Worm (Caenorhabditis elegans) whole organism, L2 larva: Measurements from ENCODE around the gene wago-10.

Experiments used
- C34F6.9 ChIP-seq: fragments of 150-350 bp; optimal IDR thresholded peaks from 2 replicates; lab custom pipeline; 2014; ENCODE audit warnings: missing biosample characterization, missing genetic modification characterization
- F13H6.1 ChIP-seq: sonication (generic microtip); optimal IDR thresholded peaks from 2 replicates; lab custom pipeline; 2016; ENCODE audit warnings: missing genetic modification characterization, missing compliant biosample characterization
- R02D3.7 ChIP-seq: fragments of 150-350 bp; optimal IDR thresholded peaks from 2 replicates; lab custom pipeline; 2014; ENCODE audit warnings: missing biosample characterization, missing genetic modification characterization
- ZK546.5 ChIP-seq: sonication (generic microtip); optimal IDR thresholded peaks from 2 replicates; lab custom pipeline; 2017; ENCODE audit warnings: missing biosample characterization, missing genetic modification characterization
- alr-1 ChIP-seq: fragments of 150-350 bp; optimal IDR thresholded peaks from 2 replicates; lab custom pipeline; 2014; ENCODE audit warnings: missing biosample characterization, missing genetic modification characterization
- aly-2 ChIP-seq: fragments of 150-350 bp; optimal IDR thresholded peaks from 2 replicates; lab custom pipeline; 2014; ENCODE audit warnings: missing biosample characterization, missing genetic modification characterization
- ama-1 ChIP-seq: fragments of 150-350 bp; optimal IDR thresholded peaks from 2 replicates; lab custom pipeline; 2018; ENCODE audit warnings: inconsistent platforms
- ceh-16 ChIP-seq: fragments of 150-350 bp; optimal IDR thresholded peaks from 2 replicates; lab custom pipeline; 2014; ENCODE audit warnings: missing biosample characterization, missing genetic modification characterization
- egl-27 ChIP-seq: sonication (generic microtip); optimal IDR thresholded peaks from 3 replicates; lab custom pipeline; 2017; ENCODE audit warnings: missing biosample characterization, missing genetic modification reagents, missing genetic modification characterization
- elt-3 ChIP-seq: sonication (generic microtip); optimal IDR thresholded peaks from 2 replicates; lab custom pipeline; 2017; ENCODE audit warnings: missing biosample characterization, missing genetic modification characterization
- fos-1 ChIP-seq: fragments of 150-350 bp; optimal IDR thresholded peaks from 2 replicates; lab custom pipeline; 2014; ENCODE audit warnings: missing biosample characterization, missing genetic modification characterization
- gmeb-1 ChIP-seq: fragments of 150-350 bp; optimal IDR thresholded peaks from 2 replicates; lab custom pipeline; 2014; ENCODE audit warnings: missing biosample characterization, missing genetic modification characterization
- lin-11 ChIP-seq: fragments of 150-350 bp; sonication (generic microtip); optimal IDR thresholded peaks from 2 replicates; lab custom pipeline; 2014; ENCODE audit warnings: missing biosample characterization, missing genetic modification characterization, inconsistent platforms, mixed read lengths
- lin-39 ChIP-seq: fragments of 150-350 bp; optimal IDR thresholded peaks from 2 replicates; lab custom pipeline; 2014; ENCODE audit warnings: missing biosample characterization, missing genetic modification reagents, missing genetic modification characterization
- lsy-2 ChIP-seq, 2 experiments: fragments of 150-350 bp in 1 of 2; sonication (generic microtip) in 1 of 2; optimal IDR thresholded peaks; 2 replicates each; lab custom pipeline; 2014 to 2017; ENCODE audit warnings: missing biosample characterization in 2 of 2, missing genetic modification characterization in 2 of 2
- mab-5 ChIP-seq: fragments of 150-350 bp; optimal IDR thresholded peaks from 2 replicates; lab custom pipeline; 2014; ENCODE audit warnings: missing biosample characterization, missing genetic modification characterization
- mbf-1 ChIP-seq: sonication (generic microtip); optimal IDR thresholded peaks from 2 replicates; lab custom pipeline; 2017; ENCODE audit warnings: missing biosample characterization, missing genetic modification characterization
- nhr-11 ChIP-seq: fragments of 150-350 bp; optimal IDR thresholded peaks from 2 replicates; lab custom pipeline; 2014; ENCODE audit warnings: missing biosample characterization, missing genetic modification characterization
- nhr-12 ChIP-seq: fragments of 150-350 bp; optimal IDR thresholded peaks from 2 replicates; lab custom pipeline; 2014; ENCODE audit warnings: missing biosample characterization, missing genetic modification characterization
- nhr-129 ChIP-seq: fragments of 150-350 bp; optimal IDR thresholded peaks from 2 replicates; lab custom pipeline; 2014; ENCODE audit warnings: missing biosample characterization, missing genetic modification characterization
- nhr-21 ChIP-seq: fragments of 150-350 bp; optimal IDR thresholded peaks from 2 replicates; lab custom pipeline; 2014; ENCODE audit warnings: missing biosample characterization, missing genetic modification characterization
- nhr-23 ChIP-seq: fragments of 150-350 bp; optimal IDR thresholded peaks from 2 replicates; lab custom pipeline; 2014; ENCODE audit warnings: missing biosample characterization, missing genetic modification reagents, missing genetic modification characterization
- nhr-237 ChIP-seq: fragments of 150-350 bp; optimal IDR thresholded peaks from 2 replicates; lab custom pipeline; 2014; ENCODE audit warnings: missing biosample characterization, missing genetic modification characterization
- nhr-25 ChIP-seq: fragments of 150-350 bp; sonication (generic microtip); optimal IDR thresholded peaks from 3 replicates; lab custom pipeline; 2014; ENCODE audit warnings: missing biosample characterization, missing genetic modification characterization
- peb-1 ChIP-seq: fragments of 150-350 bp; optimal IDR thresholded peaks from 2 replicates; lab custom pipeline; 2014; ENCODE audit warnings: missing biosample characterization, missing genetic modification characterization
- sem-4 ChIP-seq: fragments of 150-350 bp; optimal IDR thresholded peaks from 2 replicates; lab custom pipeline; 2014; ENCODE audit warnings: missing biosample characterization, missing genetic modification reagents, missing genetic modification characterization
- skn-1 ChIP-seq: sonication (generic microtip); optimal IDR thresholded peaks from 2 replicates; lab custom pipeline; 2017; ENCODE audit warnings: missing biosample characterization, missing genetic modification characterization
- sma-3 ChIP-seq: sonication (generic microtip); optimal IDR thresholded peaks from 2 replicates; lab custom pipeline; 2016; ENCODE audit warnings: missing genetic modification reagents, missing genetic modification characterization, missing compliant biosample characterization
- sma-9 ChIP-seq, 2 experiments: fragments of 150-350 bp in 1 of 2; sonication (generic microtip) in 1 of 2; optimal IDR thresholded peaks; 2 replicates each; lab custom pipeline; 2014 to 2016; ENCODE audit warnings: missing genetic modification characterization in 2 of 2, mild to moderate bottlenecking in 1 of 2, missing biosample characterization in 1 of 2, missing compliant biosample characterization in 1 of 2, missing genetic modification reagents in 1 of 2, moderate library complexity in 1 of 2
- snpc-4 ChIP-seq: fragments of 150-350 bp; optimal IDR thresholded peaks from 2 replicates; lab custom pipeline; 2014; ENCODE audit warnings: missing biosample characterization, missing genetic modification characterization
- unc-39 ChIP-seq: fragments of 150-350 bp; optimal IDR thresholded peaks from 2 replicates; lab custom pipeline; 2014; ENCODE audit warnings: missing biosample characterization, missing genetic modification characterization
- unc-55 ChIP-seq: fragments of 150-350 bp; sonication (generic microtip); optimal IDR thresholded peaks from 3 replicates; lab custom pipeline; 2014; ENCODE audit warnings: missing biosample characterization, missing genetic modification reagents, missing genetic modification characterization
- unc-62 ChIP-seq: fragments of 150-350 bp; optimal IDR thresholded peaks from 2 replicates; lab custom pipeline; 2014; ENCODE audit warnings: missing biosample characterization, missing genetic modification reagents, missing genetic modification characterization
- ztf-1 ChIP-seq: fragments of 200-800 bp; sonication (Bioruptor generic); conservative IDR thresholded peaks from 2 replicates; pipeline ENCODE4 v1.3.6; 2022; ENCODE audit warnings: missing genetic modification characterization, missing compliant biosample characterization
- ztf-11 ChIP-seq: sonication (generic microtip); optimal IDR thresholded peaks from 2 replicates; lab custom pipeline; 2017; ENCODE audit warnings: missing biosample characterization, missing genetic modification characterization
- ztf-4 ChIP-seq: fragments of 150-350 bp; optimal IDR thresholded peaks from 2 replicates; lab custom pipeline; 2014; ENCODE audit warnings: missing biosample characterization, missing genetic modification characterization

Gene wago-10

DNA sequence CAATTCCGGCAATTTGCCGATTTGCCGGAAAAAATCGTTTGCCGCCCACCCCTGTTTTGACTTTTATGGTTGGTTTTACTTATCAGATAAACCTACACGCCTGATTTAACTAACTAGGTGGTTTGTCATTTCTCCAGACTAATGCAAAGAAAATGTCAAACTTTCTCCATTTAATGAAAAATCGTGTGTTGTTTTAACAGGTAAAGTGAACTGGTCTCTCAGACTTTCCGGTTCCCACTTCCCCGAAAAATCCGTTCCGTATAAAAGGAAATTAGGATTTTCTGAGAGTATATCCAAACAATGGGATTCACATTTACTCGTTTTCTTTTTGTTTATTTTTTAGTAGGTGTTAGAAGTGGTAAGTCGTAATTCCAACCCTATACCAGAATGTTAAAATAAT is 21.4 kb downstream of the wago-10 start, which contains the start of gene mltn-6:
Gene mltn-6, plus strand, starts transcription at position 301 of the 400 bp plus-strand sequence.
- TF ChIP-seq ceh-16 (tag; lab: Kevin White, UChicago) (no peak), ztf-4 (no peak), lin-11 (tag; lab: Kevin White, UChicago) (no peak), mab-5 (tag; lab: Kevin White, UChicago) (no peak), ztf-11 (tag; lab: Kevin White, UChicago) (no peak), skn-1 (no peak), nhr-12 (tag; lab: Kevin White, UChicago) (no peak), sma-9 (GFP tag; optimal IDR thresholded peaks at IDR 0.05; lab: Kevin White, UChicago) (no peak), sma-9 (tag; optimal IDR thresholded peaks at IDR 0.05; lab: Kevin White, UChicago) (no peak), lsy-2 (tag; optimal IDR thresholded peaks at IDR 0.05; lab: Kevin White, UChicago) (no peak), ztf-1 (GFP tag; lab: Robert Waterston, UW) (no peak), snpc-4 (tag; lab: Kevin White, UChicago) (no peak), aly-2 (tag; lab: Kevin White, UChicago) (no peak), nhr-11 (tag; lab: Kevin White, UChicago) (no peak), unc-62 (no peak), nhr-237 (tag; lab: Kevin White, UChicago) (no peak), nhr-129 (tag; lab: Kevin White, UChicago) (no peak), egl-27 (tag; lab: Kevin White, UChicago) (no peak)
- TF ChIP-seq, all 48 proteins: peak for 0

DNA sequence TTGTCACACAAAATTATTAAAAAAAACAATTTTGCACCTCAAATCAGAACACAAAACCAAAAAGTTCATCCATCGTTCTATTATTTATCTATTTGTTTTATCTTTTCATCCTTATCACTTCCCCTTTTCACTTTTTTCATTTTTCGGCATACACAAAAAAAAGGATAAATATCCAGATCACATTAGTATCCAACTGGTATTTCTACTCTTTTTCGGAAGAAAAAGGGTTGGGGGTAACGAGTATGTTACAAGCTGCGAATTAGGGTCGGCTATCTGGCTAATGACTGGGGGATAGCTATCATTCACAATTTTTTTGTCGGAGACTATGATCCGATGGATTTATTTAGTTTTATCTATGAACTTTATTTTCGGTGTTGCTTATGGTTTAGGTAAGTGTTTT is 26.8 kb downstream of the wago-10 start, which contains the start of gene mltn-7:
Gene mltn-7, plus strand, starts transcription at position 301 of the 400 bp plus-strand sequence.
- no peak for TF ChIP-seq unc-62
- no peak for TF ChIP-seq F13H6.1 (tag; lab: Kevin White, UChicago)
- TF ChIP-seq C34F6.9 (tag; lab: Kevin White, UChicago): no peak
- no peak for TF ChIP-seq alr-1
- TF ChIP-seq snpc-4 (tag; lab: Kevin White, UChicago): no peak

DNA sequence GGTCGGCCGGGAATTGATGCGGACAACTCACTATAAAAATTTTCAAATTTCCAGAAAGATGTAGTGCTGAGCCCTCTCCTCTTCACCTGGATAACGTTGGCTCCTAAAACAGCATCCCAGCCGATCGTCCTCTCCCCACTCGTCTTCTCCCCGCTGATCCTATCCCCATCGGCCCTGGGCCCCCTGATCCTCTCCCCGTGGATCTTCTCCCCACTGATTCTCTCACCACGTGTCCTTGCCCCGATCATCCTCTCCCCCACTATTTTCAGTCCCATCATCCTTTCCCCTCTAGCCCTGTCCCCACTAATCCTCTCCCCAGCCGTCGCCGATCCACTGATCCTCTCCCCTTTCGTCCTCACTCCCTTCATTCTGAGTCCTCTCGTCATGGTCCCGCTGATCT is 30.0 kb downstream of the wago-10 start:
- TF ChIP-seq ZK546.5 (tag; lab: Kevin White, UChicago) (no peak), nhr-25 (tag; lab: Kevin White, UChicago) (no peak), nhr-237 (tag; lab: Kevin White, UChicago) (no peak), lin-39 (tag; lab: Kevin White, UChicago) (no peak), mab-5 (tag; lab: Kevin White, UChicago) (no peak), egl-27 (tag; lab: Kevin White, UChicago) (no peak), elt-3 (tag; lab: Kevin White, UChicago) (no peak), peb-1 (tag; lab: Kevin White, UChicago) (no peak), ztf-4 (no peak), nhr-11 (tag; lab: Kevin White, UChicago) (no peak)
- TF ChIP-seq, all 48 proteins: peak for 0

DNA sequence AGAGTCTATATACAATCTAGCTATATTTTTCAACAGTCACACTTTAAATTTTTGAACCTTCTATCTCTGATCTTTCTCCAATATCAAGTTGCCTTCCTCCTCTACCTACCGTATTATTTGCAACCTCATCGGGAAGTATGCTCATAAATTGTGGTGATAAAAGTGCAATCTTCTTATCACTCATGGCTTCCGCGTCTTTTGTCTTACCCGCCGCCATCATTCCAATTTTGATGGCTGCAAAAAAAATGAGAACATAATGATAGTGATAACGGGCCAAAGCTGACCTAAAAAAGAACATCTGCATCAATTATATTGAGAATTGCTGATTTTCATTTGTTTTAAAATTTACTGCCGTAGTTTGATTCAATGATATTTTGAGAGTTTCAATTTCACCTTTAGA is 33.6 kb downstream of the wago-10 start:
- TF ChIP-seq snpc-4 (tag; lab: Kevin White, UChicago) (no peak), fos-1 (peak; percentile 55), nhr-11 (tag; lab: Kevin White, UChicago) (no peak)

DNA sequence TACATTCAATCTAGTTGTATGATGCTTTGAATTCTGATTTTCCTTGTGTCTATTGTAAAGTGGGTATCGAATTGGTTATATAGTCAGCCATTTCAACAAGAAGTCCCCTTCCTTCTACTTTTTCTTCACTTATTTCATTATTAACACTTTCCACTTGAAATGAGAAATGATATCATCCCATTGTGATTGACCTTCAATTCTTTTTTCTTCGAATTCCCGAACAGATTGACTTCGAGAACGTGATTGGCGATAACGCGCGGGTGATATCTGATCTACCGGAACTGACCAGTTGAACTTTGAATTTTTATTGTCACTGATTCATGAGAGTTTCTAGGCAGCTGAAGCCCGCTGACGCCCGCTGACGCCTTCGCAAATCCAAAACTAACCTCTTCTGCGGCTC is 35.0 kb downstream of the wago-10 start:
- TF ChIP-seq fos-1 (peak; percentile 1), sma-9 (GFP tag; optimal IDR thresholded peaks at IDR 0.05; lab: Kevin White, UChicago) (peak; percentile 75), sma-9 (tag; optimal IDR thresholded peaks at IDR 0.05; lab: Kevin White, UChicago) (no peak), gmeb-1 (tag; lab: Kevin White, UChicago) (no peak), peb-1 (tag; lab: Kevin White, UChicago) (no peak), snpc-4 (tag; lab: Kevin White, UChicago) (no peak), nhr-21 (tag; lab: Kevin White, UChicago) (peak; percentile 31), nhr-25 (tag; lab: Kevin White, UChicago) (peak; percentile 40), mbf-1 (tag; lab: Kevin White, UChicago) (no peak)

DNA sequence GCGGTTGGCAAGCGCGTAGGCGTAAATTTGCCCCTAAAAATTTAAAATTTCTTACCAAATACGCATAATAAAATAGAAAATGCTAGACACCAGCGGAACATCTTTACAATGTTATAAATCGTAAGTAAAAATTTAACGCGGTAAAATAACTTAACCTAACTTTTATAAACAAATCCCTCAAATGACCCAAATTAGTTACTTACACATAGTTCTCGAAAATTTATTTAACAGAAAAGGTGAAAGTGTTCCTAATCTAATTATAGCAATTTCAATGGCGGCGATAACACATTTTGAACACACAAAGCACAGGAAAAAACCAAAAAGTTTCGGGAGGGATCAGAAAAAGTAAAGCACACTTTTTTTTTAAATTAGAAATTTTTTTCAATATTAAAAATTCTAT is 37.0 kb downstream of the wago-10 start, which contains the start of gene mltn-8:
Gene mltn-8, minus strand, starts transcription at position 101 of the 400 bp plus-strand sequence.
- TF ChIP-seq elt-3 (tag; lab: Kevin White, UChicago) (no peak), R02D3.7 (tag; lab: Kevin White, UChicago) (no peak), nhr-129 (tag; lab: Kevin White, UChicago) (no peak), fos-1 (no peak), sma-9 (GFP tag; optimal IDR thresholded peaks at IDR 0.05; lab: Kevin White, UChicago) (no peak), sma-9 (tag; optimal IDR thresholded peaks at IDR 0.05; lab: Kevin White, UChicago) (no peak), C34F6.9 (tag; lab: Kevin White, UChicago) (no peak), unc-62 (no peak), ztf-4 (no peak), unc-39 (no peak), ama-1 (lab: Kevin White, UChicago) (no peak), gmeb-1 (tag; lab: Kevin White, UChicago) (no peak), nhr-23 (tag; lab: Kevin White, UChicago) (no peak), nhr-12 (tag; lab: Kevin White, UChicago) (no peak), sem-4 (tag; lab: Kevin White, UChicago) (no peak), lin-39 (tag; lab: Kevin White, UChicago) (no peak), sma-3 (GFP tag; lab: Kevin White, UChicago) (no peak), unc-55 (GFP tag; lab: Kevin White, UChicago) (no peak), ztf-11 (tag; lab: Kevin White, UChicago) (no peak), snpc-4 (tag; lab: Kevin White, UChicago) (no peak)
